Fruit fly (Drosophila melanogaster) whole organism: Measurements from ENCODE around the gene sti.

Source experiments
- CG8478 ChIP-seq: fragments of >200 bp; optimal IDR thresholded peaks from 2 replicates; lab custom pipeline; 2018; ENCODE audit warnings: inconsistent platforms
- Dll ChIP-seq: fragments of >200 bp; optimal IDR thresholded peaks from 2 replicates; lab custom pipeline; 2017
- EcR ChIP-seq, 2 experiments: fragments of >200 bp; optimal IDR thresholded peaks; 2 replicates each; lab custom pipeline; 2017; ENCODE audit warnings: missing biosample characterization in 2 of 2, missing genetic modification characterization in 2 of 2, missing genetic modification reagents in 2 of 2
- pan ChIP-seq: fragments of >200 bp; optimal IDR thresholded peaks from 2 replicates; lab custom pipeline; 2017
- psq ChIP-seq: fragments of >200 bp; optimal IDR thresholded peaks from 2 replicates; lab custom pipeline; 2017
- usp ChIP-seq: fragments of >200 bp; optimal IDR thresholded peaks from 2 replicates; lab custom pipeline; 2017; ENCODE audit warnings: missing biosample characterization, missing genetic modification characterization, mixed read lengths

Gene sti

DNA sequence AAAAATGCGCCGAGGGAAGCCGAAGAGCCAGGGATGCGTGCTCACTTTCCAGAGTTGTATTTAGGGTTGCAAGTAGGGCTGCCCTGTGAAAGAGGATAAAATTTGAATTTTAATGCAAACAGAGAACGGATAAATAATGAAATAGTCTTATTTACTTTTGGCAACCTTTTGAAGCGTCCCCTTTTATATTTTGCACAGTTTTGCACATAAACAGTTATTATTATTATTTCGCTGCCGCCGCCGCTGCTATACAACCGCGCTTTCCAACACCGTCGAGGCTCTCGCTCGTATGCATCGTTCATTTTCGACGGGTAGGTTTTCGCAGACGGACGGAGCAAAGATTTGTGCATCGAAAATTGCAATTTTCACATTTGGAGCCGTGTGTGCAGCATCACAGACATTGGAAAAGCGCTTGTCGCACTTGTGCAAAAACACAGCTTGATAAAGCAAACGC is at the start of gene sti, which contains the start of gene tral:
Gene sti, minus strand, starts transcription at position 54 of the 454 bp plus-strand sequence.
Gene tral, plus strand, starts transcription at position 298 of the 454 bp plus-strand sequence.
- TF ChIP-seq EcR (GFP tag; optimal IDR thresholded peaks at IDR 0.05; lab: Kevin White, UChicago) (no peak), pan (lab: Kevin White, UChicago) (no peak), Dll (no peak), CG8478 (lab: Kevin White, UChicago) (no peak), usp (no peak), psq (lab: Kevin White, UChicago) (no peak)

- TF ChIP-seq CG8478 (lab: Kevin White, UChicago) (no peak), Dll (no peak), psq (lab: Kevin White, UChicago) (no peak)
These were observed 49.7 kb upstream of the sti start for dm6 chr3L:12564284-12564683.

dm6 chr3L:12559273-12559672 is 44.7 kb upstream of the sti start:
- no peak for TF ChIP-seq pan (lab: Kevin White, UChicago)
- no peak for TF ChIP-seq CG8478 (lab: Kevin White, UChicago)
- TF ChIP-seq psq (lab: Kevin White, UChicago) = no peak
- no peak for TF ChIP-seq usp
- TF ChIP-seq Dll = no peak
- no peak for TF ChIP-seq EcR (GFP tag; optimal IDR thresholded peaks at IDR 0.05; lab: Kevin White, UChicago)

DNA sequence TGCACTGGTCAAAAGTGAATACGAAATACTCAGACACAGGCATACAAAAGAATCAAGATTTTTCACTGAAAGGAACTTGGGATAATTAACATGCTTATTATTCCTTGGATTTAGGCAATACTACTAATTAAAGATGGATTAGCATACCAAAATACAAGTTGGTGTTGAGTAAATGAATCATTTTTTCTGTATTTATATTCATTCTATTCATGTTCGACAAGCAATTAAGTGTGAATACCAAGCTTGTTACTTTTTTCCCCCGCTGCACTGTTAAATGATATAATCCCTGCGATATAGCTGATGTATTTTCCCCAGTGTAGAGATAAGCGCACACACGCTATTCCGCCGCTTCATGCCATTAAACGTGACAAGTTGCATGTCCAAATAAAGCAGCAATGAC is 43.1 kb upstream of the sti start:
- TF ChIP-seq psq (lab: Kevin White, UChicago) = no peak
- no peak for TF ChIP-seq pan (lab: Kevin White, UChicago)
- TF ChIP-seq Dll = no peak
- TF ChIP-seq CG8478 (lab: Kevin White, UChicago) = no peak
- TF ChIP-seq usp = no peak
- no peak for TF ChIP-seq EcR (GFP tag; optimal IDR thresholded peaks at IDR 0.05; lab: Kevin White, UChicago)

DNA sequence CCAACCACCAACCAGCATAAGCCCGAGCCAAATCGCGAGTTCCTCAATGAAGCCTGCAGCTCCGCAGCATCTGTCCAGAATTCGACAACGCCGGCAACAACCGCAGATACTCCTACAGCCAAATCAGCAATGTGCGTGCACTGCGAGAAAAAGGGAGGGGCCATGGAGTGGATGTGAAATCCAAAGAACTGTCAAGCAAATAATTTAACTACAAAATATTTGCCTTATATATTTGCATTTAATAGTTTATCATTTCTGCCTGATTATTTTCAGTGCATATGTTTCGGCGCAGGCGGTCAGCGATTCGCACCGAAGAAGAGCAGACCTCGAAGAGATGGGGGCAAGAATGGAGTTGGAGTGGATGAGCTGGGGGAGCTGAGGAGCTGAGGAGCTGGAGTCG is 37.1 kb upstream of the sti start:
- TF ChIP-seq psq (lab: Kevin White, UChicago) (no peak), EcR (GFP tag; optimal IDR thresholded peaks at IDR 0.05; lab: Kevin White, UChicago) (no peak), usp (no peak), pan (lab: Kevin White, UChicago) (no peak), Dll (no peak), CG8478 (lab: Kevin White, UChicago) (no peak)

- TF ChIP-seq psq (lab: Kevin White, UChicago) (no peak), CG8478 (lab: Kevin White, UChicago) (no peak), usp (no peak)
These were observed 34.9 kb upstream of the sti start for dm6 chr3L:12549471-12549870.

- TF ChIP-seq Dll (no peak), psq (lab: Kevin White, UChicago) (no peak), usp (no peak), EcR (GFP tag; optimal IDR thresholded peaks at IDR 0.05; lab: Kevin White, UChicago) (no peak), pan (lab: Kevin White, UChicago) (no peak), CG8478 (lab: Kevin White, UChicago) (no peak)
These were observed 22.5 kb upstream of the sti start, which contains the start of gene CG4069 for dm6 chr3L:12537123-12537522. Gene CG4069 (minus strand): TSS chr3L:12537315.

DNA sequence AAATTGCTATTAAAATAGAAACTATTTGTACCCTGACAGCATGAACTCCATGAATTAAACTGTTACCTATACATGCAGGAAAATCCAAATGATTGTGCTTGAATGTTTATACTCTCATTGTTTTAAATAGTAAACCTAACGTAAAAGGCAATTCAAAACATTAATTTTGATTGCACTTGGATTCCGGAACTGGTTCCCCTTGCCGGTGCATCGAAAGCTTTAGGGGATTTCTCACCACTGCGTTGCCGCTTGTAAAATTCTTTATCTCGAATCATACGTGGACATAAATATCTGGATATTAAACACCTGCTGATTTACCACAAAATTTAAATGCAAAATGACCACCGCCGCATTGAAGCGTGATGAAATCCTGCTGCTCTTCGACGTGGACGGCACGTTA is 19.7 kb upstream of the sti start, which contains the start of gene Pmm2:
Gene Pmm2, plus strand, starts transcription at position 273 of the 400 bp plus-strand sequence.
- no peak for TF ChIP-seq psq (lab: Kevin White, UChicago)

dm6 chr3L:12533392-12534070 is 18.9 kb upstream of the sti start, which contains the start of the genes Tsf2 and CG34242:
Gene Tsf2 (minus strand): TSS chr3L:12533724.
Gene CG34242 (plus strand): TSS chr3L:12533996.
- TF ChIP-seq EcR (GFP tag; optimal IDR thresholded peaks at IDR 0.05; lab: Kevin White, UChicago) = no peak
- TF ChIP-seq CG8478 (lab: Kevin White, UChicago) = no peak
- no peak for TF ChIP-seq Dll
- no peak for TF ChIP-seq psq (lab: Kevin White, UChicago)
- no peak for TF ChIP-seq pan (lab: Kevin White, UChicago)
- TF ChIP-seq usp = no peak

- no peak for TF ChIP-seq Dll
- TF ChIP-seq usp = no peak
- no peak for TF ChIP-seq CG8478 (lab: Kevin White, UChicago)
- TF ChIP-seq EcR (GFP tag; optimal IDR thresholded peaks at IDR 0.05; lab: Kevin White, UChicago) = no peak
- TF ChIP-seq pan (lab: Kevin White, UChicago) = no peak
- TF ChIP-seq psq (lab: Kevin White, UChicago) = no peak
These were observed 17.6 kb upstream of the sti start for dm6 chr3L:12532220-12532619.

dm6 chr3L:12530044-12530443 is 15.4 kb upstream of the sti start, which contains the start of gene nst:
Gene nst (minus strand): TSS chr3L:12530171.
- TF ChIP-seq Dll (no peak), EcR (GFP tag; optimal IDR thresholded peaks at IDR 0.05; lab: Kevin White, UChicago) (no peak), CG8478 (lab: Kevin White, UChicago) (no peak), usp (no peak), pan (lab: Kevin White, UChicago) (no peak)

- no peak for TF ChIP-seq EcR (GFP tag; optimal IDR thresholded peaks at IDR 0.05; lab: Kevin White, UChicago)
- no peak for TF ChIP-seq pan (lab: Kevin White, UChicago)
- no peak for TF ChIP-seq psq (lab: Kevin White, UChicago)
- TF ChIP-seq CG8478 (lab: Kevin White, UChicago) = no peak
- TF ChIP-seq usp = no peak
- no peak for TF ChIP-seq Dll
These were observed 14.9 kb upstream of the sti start for dm6 chr3L:12529431-12530007.
